Worm (Caenorhabditis elegans): ENCODE data around the gene pgp-8.

The pgp-8 gene

DNA sequence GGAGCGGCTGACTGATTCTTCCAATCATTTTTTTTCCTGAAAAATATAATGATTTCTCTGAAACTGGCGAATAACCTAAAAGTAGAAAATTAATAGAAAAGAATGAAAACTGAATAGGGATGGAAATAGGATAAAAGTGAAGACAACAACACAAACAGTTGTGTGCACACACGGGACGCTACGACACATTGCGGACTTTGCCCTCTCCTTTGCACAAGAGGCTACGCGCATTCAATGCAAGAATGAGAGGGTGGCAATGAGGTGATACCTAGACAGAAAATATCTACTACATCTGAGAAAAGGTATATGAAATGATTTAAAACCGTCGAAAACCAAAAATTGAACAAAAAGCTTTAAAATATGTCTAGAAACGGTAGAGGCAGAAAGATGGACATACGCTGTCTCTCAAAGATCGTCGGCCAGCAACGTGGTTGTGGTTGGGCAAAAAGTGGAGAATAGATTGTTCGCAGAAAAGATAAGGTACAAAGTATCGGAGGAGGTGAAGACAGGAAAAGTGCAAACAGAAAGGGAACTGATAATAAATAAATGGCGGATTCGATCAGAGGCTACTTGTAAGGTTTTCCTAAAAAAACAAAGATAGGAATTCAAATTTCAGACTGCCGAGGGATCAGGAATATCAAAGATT, 36.0 kb upstream of the pgp-8 start, which contains the start of gene suca-1 (continued):
- TF ChIP-seq ceh-82 (tag; optimal IDR thresholded peaks at IDR 0.05) (no peak), dve-1 (tag; optimal IDR thresholded peaks at IDR 0.05; ENCODE audit: insufficient read depth) (peak; percentile 21), ceh-20 (GFP tag; IDR thresholded peaks at IDR 0.05) (no peak), mdl-1 (tag; optimal IDR thresholded peaks at IDR 0.05) (peak in 1 of 2 experiments; percentile 31), ceh-32 (tag; optimal IDR thresholded peaks at IDR 0.05; ENCODE audit: poor library complexity) (no peak), mxl-3 (GFP tag; optimal IDR thresholded peaks at IDR 0.05) (peak; percentile 92), nhr-77 (tag; optimal IDR thresholded peaks at IDR 0.05) (no peak), dmd-8 (GFP tag; IDR thresholded peaks at IDR 0.05) (no peak), hlh-11 (tag; optimal IDR thresholded peaks at IDR 0.05) (peak; percentile 56), ZK337.2 (GFP tag; IDR thresholded peaks at IDR 0.05) (no peak), aha-1 (tag) (no peak), lsy-2 (tag; optimal IDR thresholded peaks at IDR 0.05) (peak; percentile 0 to 59), jun-1 (tag; optimal IDR thresholded peaks at IDR 0.05) (no peak), nhr-10 (tag; optimal IDR thresholded peaks at IDR 0.05) (no peak), nhr-102 (tag; optimal IDR thresholded peaks at IDR 0.05) (no peak), spr-1 (tag; optimal IDR thresholded peaks at IDR 0.05) (no peak), hlh-30 (tag; optimal IDR thresholded peaks at IDR 0.05; ENCODE audit: insufficient read depth) (peak; percentile 31), pqm-1 (tag; optimal IDR thresholded peaks at IDR 0.05) (no peak), skn-1 (tag; optimal IDR thresholded peaks at IDR 0.05) (no peak), nhr-111 (GFP tag; optimal IDR thresholded peaks at IDR 0.05) (no peak), R02D3.7 (tag; optimal IDR thresholded peaks at IDR 0.05) (no peak), gei-8 (GFP tag; optimal IDR thresholded peaks at IDR 0.05) (no peak), ces-1 (GFP tag; optimal IDR thresholded peaks at IDR 0.05) (no peak), zfp-3 (GFP tag; conservative IDR thresholded peaks at IDR 0.05) (no peak), hmg-1.1 (GFP tag; IDR thresholded peaks at IDR 0.05) (peak; percentile 60; the same call in 1 of the 2 replicates), F10B5.3 (tag; optimal IDR thresholded peaks at IDR 0.05) (no peak), spr-3 (GFP tag; optimal IDR thresholded peaks at IDR 0.05) (no peak), fkh-10 (GFP tag; optimal IDR thresholded peaks at IDR 0.05) (no peak), nhr-48 (tag; optimal IDR thresholded peaks at IDR 0.05) (no peak), F37D6.2 (tag; optimal IDR thresholded peaks at IDR 0.05) (no peak), zip-2 (tag; optimal IDR thresholded peaks at IDR 0.05) (no peak), madf-5 (GFP tag; IDR thresholded peaks at IDR 0.05) (no peak), zag-1 (tag; optimal IDR thresholded peaks at IDR 0.05) (no peak), lin-38 (GFP tag; IDR thresholded peaks at IDR 0.05) (no peak), ceh-44 (GFP tag; IDR thresholded peaks at IDR 0.05) (no peak), F44E2.7 (GFP tag; IDR thresholded peaks at IDR 0.05) (no peak), unc-62 (GFP tag; optimal IDR thresholded peaks at IDR 0.05 in 1 of 2) (peak in 1 of 2 experiments; percentile 71), unc-62 (tag; optimal IDR thresholded peaks at IDR 0.05) (no peak), snpc-1.2 (GFP tag; IDR thresholded peaks at IDR 0.05) (no peak), F26F4.8 (GFP tag; conservative IDR thresholded peaks at IDR 0.05) (no peak), dpl-1 (GFP tag; optimal IDR thresholded peaks at IDR 0.05) (no peak), nhr-237 (tag; optimal IDR thresholded peaks at IDR 0.05) (no peak), daf-8 (GFP tag; IDR thresholded peaks at IDR 0.05) (no peak), T26A8.4 (GFP tag; IDR thresholded peaks at IDR 0.05) (no peak), tag-97 (GFP tag; IDR thresholded peaks at IDR 0.05) (no peak), nhr-42 (GFP tag; IDR thresholded peaks at IDR 0.05) (no peak), cey-2 (tag; optimal IDR thresholded peaks at IDR 0.05; ENCODE audit: borderline replicate concordance, insufficient read depth) (no peak), ceh-28 (tag; optimal IDR thresholded peaks at IDR 0.05) (no peak), daf-16 (GFP tag; optimal IDR thresholded peaks at IDR 0.05) (no peak), daf-16 (tag; optimal IDR thresholded peaks at IDR 0.05) (peak; percentile 24), lin-15B (tag; optimal IDR thresholded peaks at IDR 0.05) (no peak), daf-12 (tag; optimal IDR thresholded peaks at IDR 0.05) (no peak)

All from whole organism, L4 larva.